Worm (Caenorhabditis elegans): ENCODE data around the gene clec-157.

DNA sequence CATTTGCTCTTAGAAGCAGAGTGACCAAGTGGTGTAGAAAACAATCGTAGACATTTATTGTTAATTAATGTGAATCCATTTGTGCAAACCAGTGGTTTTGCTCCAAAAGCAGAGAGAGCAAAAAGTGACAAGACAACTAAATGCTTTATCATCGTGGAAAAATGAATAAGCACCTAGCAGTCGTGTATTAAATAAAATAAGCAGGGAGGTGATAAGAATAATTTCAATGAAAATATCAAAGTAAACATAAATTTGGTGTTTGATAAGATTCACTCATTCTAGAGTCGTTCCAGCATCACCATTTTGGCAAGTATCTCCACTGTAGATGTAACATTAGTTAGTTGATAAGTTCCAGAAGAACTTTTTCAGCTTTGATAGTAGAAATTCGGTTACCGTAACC lies 43.1 kb upstream of the clec-157 start, which contains the start of gene clec-6:
- TF ChIP-seq flt-1 (GFP tag; IDR thresholded peaks at IDR 0.05) = no peak
- no peak for TF ChIP-seq med-1 (GFP tag; optimal IDR thresholded peaks at IDR 0.05; ENCODE audit: insufficient read depth)
